Fruit fly (Drosophila melanogaster) whole organism, embryonic: Measurements from ENCODE around the gene CG4456.
A peak's percentile ranks its signal among the peaks of the same experiment; 100 is the strongest.

Source experiments
- BtbVII ChIP-seq: fragments of 200-800 bp; sonication (Bioruptor generic); optimal IDR thresholded peaks from 3 replicates; lab custom pipeline; 2017; ENCODE audit warnings: missing biosample characterization, mild to moderate bottlenecking, missing genetic modification characterization
- CG10209 ChIP-seq: fragments of 200-800 bp; sonication (Bioruptor generic); optimal IDR thresholded peaks from 3 replicates; lab custom pipeline; 2017; ENCODE audit warnings: missing biosample characterization, mild to moderate bottlenecking, missing genetic modification characterization, missing genetic modification reagents
- CG11456 ChIP-seq: fragments of 200-800 bp; sonication (Bioruptor generic); IDR thresholded peaks from 3 replicates; pipeline ENCODE4 v1.3.6; 2022; ENCODE audit warnings: missing biosample characterization, missing genetic modification characterization
- CG14014 ChIP-seq: fragments of 200-800 bp; sonication (Bioruptor generic); IDR thresholded peaks from 2 replicates; pipeline ENCODE4 v1.3.6; 2022; ENCODE audit warnings: missing biosample characterization, missing genetic modification characterization
- CG14441 ChIP-seq: fragments of 200-800 bp; sonication (Bioruptor generic); IDR thresholded peaks from 2 replicates; pipeline ENCODE4 v1.3.6; 2022; ENCODE audit warnings: missing biosample characterization, missing genetic modification characterization
- CG17186 ChIP-seq: fragments of 200-800 bp; sonication (Bioruptor generic); optimal IDR thresholded peaks from 3 replicates; lab custom pipeline; 2017; ENCODE audit warnings: missing biosample characterization, missing genetic modification reagents, missing genetic modification characterization
- CG17359 ChIP-seq: fragments of 200-800 bp; sonication (Bioruptor generic); optimal IDR thresholded peaks from 3 replicates; lab custom pipeline; 2018; ENCODE audit warnings: missing biosample characterization, mild to moderate bottlenecking, missing genetic modification characterization, moderate library complexity
- CG1792 ChIP-seq: fragments of 200-800 bp; sonication (Bioruptor generic); optimal IDR thresholded peaks from 2 replicates; lab custom pipeline; 2016; ENCODE audit warnings: missing biosample characterization, missing genetic modification characterization
- CG2116 ChIP-seq: fragments of 200-800 bp; sonication (Bioruptor generic); optimal IDR thresholded peaks from 3 replicates; lab custom pipeline; 2018; ENCODE audit warnings: missing biosample characterization, mild to moderate bottlenecking, missing genetic modification characterization
- CG2120 ChIP-seq: fragments of 200-800 bp; sonication (Bioruptor generic); optimal IDR thresholded peaks from 3 replicates; lab custom pipeline; 2016; ENCODE audit warnings: missing biosample characterization, missing genetic modification characterization
- CG2712 ChIP-seq: fragments of 200-800 bp; optimal IDR thresholded peaks from 3 replicates; lab custom pipeline; 2019; ENCODE audit warnings: missing biosample characterization, mild to moderate bottlenecking, missing genetic modification characterization, moderate library complexity
- CG31224 ChIP-seq: fragments of 200-800 bp; sonication (Bioruptor generic); IDR thresholded peaks from 2 replicates; pipeline ENCODE4 v1.3.6; 2022; ENCODE audit warnings: missing biosample characterization, missing genetic modification characterization
- CG31388 ChIP-seq: fragments of 200-800 bp; sonication (Bioruptor generic); optimal IDR thresholded peaks from 2 replicates; lab custom pipeline; 2016; ENCODE audit warnings: missing biosample characterization, missing genetic modification characterization
- CG4282 ChIP-seq: fragments of 200-800 bp; sonication (Bioruptor generic); optimal IDR thresholded peaks from 2 replicates; lab custom pipeline; 2016; ENCODE audit warnings: missing biosample characterization, missing genetic modification characterization
- CG4617 ChIP-seq: fragments of 200-800 bp; sonication (Bioruptor generic); optimal IDR thresholded peaks from 3 replicates; lab custom pipeline; 2016; ENCODE audit warnings: missing biosample characterization, missing genetic modification characterization, borderline replicate concordance
- CG5245 ChIP-seq: fragments of 200-800 bp; sonication (Bioruptor generic); optimal IDR thresholded peaks from 3 replicates; lab custom pipeline; 2016; ENCODE audit warnings: missing biosample characterization, missing genetic modification characterization
- CG6689 ChIP-seq: fragments of 200-800 bp; sonication (Bioruptor generic); IDR thresholded peaks from 2 replicates; pipeline ENCODE4 v1.3.6; 2022; ENCODE audit warnings: missing biosample characterization, missing genetic modification characterization
- CG6765 ChIP-seq: fragments of 200-800 bp; sonication (Bioruptor generic); optimal IDR thresholded peaks from 3 replicates; lab custom pipeline; 2017; ENCODE audit warnings: missing biosample characterization, mild to moderate bottlenecking, missing genetic modification characterization
- CG7271 ChIP-seq: fragments of 200-800 bp; sonication (Bioruptor generic); optimal IDR thresholded peaks from 2 replicates; lab custom pipeline; 2018; ENCODE audit warnings: missing biosample characterization, mild to moderate bottlenecking, missing genetic modification characterization, moderate library complexity
- Dbx ChIP-seq: fragments of 200-800 bp; sonication (Bioruptor generic); IDR thresholded peaks from 3 replicates; pipeline ENCODE4 v1.3.6; 2022; ENCODE audit warnings: missing biosample characterization, missing genetic modification characterization
- H2.0 ChIP-seq: fragments of 200-800 bp; sonication (Bioruptor generic); IDR thresholded peaks from 2 replicates; pipeline ENCODE4 v1.3.6; 2022; ENCODE audit warnings: missing biosample characterization, missing genetic modification characterization
- HLH54F ChIP-seq: fragments of 200-800 bp; sonication (Bioruptor generic); optimal IDR thresholded peaks from 3 replicates; lab custom pipeline; 2016; ENCODE audit warnings: missing biosample characterization, missing genetic modification characterization
- HmgD ChIP-seq: fragments of 200-800 bp; sonication (Bioruptor generic); optimal IDR thresholded peaks from 3 replicates; lab custom pipeline; 2016; ENCODE audit warnings: missing biosample characterization, missing genetic modification characterization
- Hmr ChIP-seq: fragments of 200-800 bp; sonication (Bioruptor generic); optimal IDR thresholded peaks from 3 replicates; lab custom pipeline; 2017; ENCODE audit warnings: mild to moderate bottlenecking, missing biosample characterization, missing genetic modification reagents, missing genetic modification characterization
- Hsf ChIP-seq: fragments of 200-800 bp; sonication (Bioruptor generic); optimal IDR thresholded peaks from 3 replicates; lab custom pipeline; 2016; ENCODE audit warnings: missing biosample characterization, missing genetic modification characterization
- Myb ChIP-seq: fragments of 200-800 bp; sonication (Bioruptor generic); optimal IDR thresholded peaks from 2 replicates; lab custom pipeline; 2016; ENCODE audit warnings: missing biosample characterization, missing genetic modification characterization
- NFAT ChIP-seq: fragments of 200-800 bp; sonication (Bioruptor generic); IDR thresholded peaks from 2 replicates; pipeline ENCODE4 v1.3.6; 2022; ENCODE audit warnings: missing biosample characterization, missing genetic modification characterization
- Side ChIP-seq: fragments of 200-800 bp; sonication (Bioruptor generic); optimal IDR thresholded peaks from 2 replicates; lab custom pipeline; 2016; ENCODE audit warnings: missing biosample characterization, missing genetic modification characterization
- Sin3A ChIP-seq: fragments of >200 bp; optimal IDR thresholded peaks from 2 replicates; lab custom pipeline; 2018
- Ssrp ChIP-seq: fragments of 200-800 bp; sonication (Bioruptor generic); optimal IDR thresholded peaks from 2 replicates; lab custom pipeline; 2018; ENCODE audit warnings: missing biosample characterization, mild to moderate bottlenecking, missing genetic modification characterization, moderate library complexity
- Taf1 ChIP-seq: fragments of 200-800 bp; sonication (Bioruptor generic); IDR thresholded peaks from 2 replicates; pipeline ENCODE4 v1.3.6; 2022; ENCODE audit warnings: missing biosample characterization, missing genetic modification characterization
- ara ChIP-seq: fragments of 200-800 bp; sonication (Bioruptor generic); IDR thresholded peaks from 2 replicates; pipeline ENCODE4 v1.3.6; 2022; ENCODE audit warnings: missing biosample characterization, missing genetic modification characterization
- bbx ChIP-seq: fragments of 200-800 bp; sonication (Bioruptor generic); IDR thresholded peaks from 2 replicates; pipeline ENCODE4 v1.3.6; 2022; ENCODE audit warnings: missing biosample characterization, missing genetic modification characterization; ENCODE audit not compliant: partially characterized antibody
- da ChIP-seq: fragments of 200-800 bp; sonication (Bioruptor generic); optimal IDR thresholded peaks from 2 replicates; lab custom pipeline; 2016; ENCODE audit warnings: missing biosample characterization, missing genetic modification characterization
- danr ChIP-seq: fragments of 200-800 bp; sonication (Bioruptor generic); IDR thresholded peaks from 2 replicates; pipeline ENCODE4 v1.3.6; 2022; ENCODE audit warnings: missing biosample characterization, missing genetic modification characterization
- dmrt11E ChIP-seq: fragments of 200-800 bp; sonication (Bioruptor generic); optimal IDR thresholded peaks from 3 replicates; lab custom pipeline; 2018; ENCODE audit warnings: missing biosample characterization, mild to moderate bottlenecking, missing genetic modification characterization, moderate library complexity
- emc ChIP-seq: fragments of 200-800 bp; sonication (Bioruptor generic); optimal IDR thresholded peaks from 2 replicates; lab custom pipeline; 2016; ENCODE audit warnings: missing biosample characterization, missing genetic modification characterization
- exex ChIP-seq: fragments of 200-800 bp; sonication (Bioruptor generic); optimal IDR thresholded peaks from 4 replicates; lab custom pipeline; 2018; ENCODE audit warnings: missing biosample characterization, mild to moderate bottlenecking, missing genetic modification characterization, moderate library complexity
- gem ChIP-seq: fragments of 200-800 bp; sonication (Bioruptor generic); optimal IDR thresholded peaks from 2 replicates; lab custom pipeline; 2019; ENCODE audit warnings: missing biosample characterization, mild to moderate bottlenecking, missing genetic modification characterization, moderate library complexity
- gro ChIP-seq: fragments of 200-800 bp; sonication (Bioruptor generic); optimal IDR thresholded peaks from 2 replicates; lab custom pipeline; 2016; ENCODE audit warnings: missing biosample characterization, missing genetic modification characterization
- jigr1 ChIP-seq: fragments of 200-800 bp; sonication (Bioruptor generic); IDR thresholded peaks from 3 replicates; pipeline ENCODE4 v1.3.6; 2022; ENCODE audit warnings: missing biosample characterization, missing genetic modification characterization
- luna ChIP-seq: fragments of 200-800 bp; sonication (Bioruptor generic); optimal IDR thresholded peaks from 2 replicates; lab custom pipeline; 2016; ENCODE audit warnings: missing biosample characterization, missing genetic modification characterization
- odd ChIP-seq: fragments of 200-800 bp; sonication (Bioruptor generic); optimal IDR thresholded peaks from 2 replicates; lab custom pipeline; 2017; ENCODE audit warnings: missing biosample characterization, mild to moderate bottlenecking, missing genetic modification characterization
- prd ChIP-seq, 3 experiments: fragments of >200 bp in 2 of 3; fragments of 200-800 bp in 1 of 3; sonication (Bioruptor generic) in 1 of 3; optimal IDR thresholded peaks in 2 of 3; IDR thresholded peaks in 1 of 3; 2 replicates in 2 of 3; 3 replicates in 1 of 3; pipeline versions ENCODE4 v1.3.6 to Lab custom; 2017 to 2022; ENCODE audit warnings: missing biosample characterization in 1 of 3, missing genetic modification characterization in 1 of 3
- pum ChIP-seq: fragments of 200-800 bp; sonication (Bioruptor generic); optimal IDR thresholded peaks from 2 replicates; lab custom pipeline; 2016; ENCODE audit warnings: missing biosample characterization, missing genetic modification characterization
- pzg ChIP-seq: fragments of 200-800 bp; sonication (Bioruptor generic); optimal IDR thresholded peaks from 3 replicates; lab custom pipeline; 2018; ENCODE audit warnings: missing biosample characterization, mild to moderate bottlenecking, missing genetic modification characterization, moderate library complexity
- ro ChIP-seq: fragments of 200-800 bp; sonication (Bioruptor generic); IDR thresholded peaks from 2 replicates; pipeline ENCODE4 v1.3.6; 2022; ENCODE audit warnings: missing biosample characterization, missing genetic modification characterization
- trem ChIP-seq: fragments of 200-800 bp; optimal IDR thresholded peaks from 3 replicates; lab custom pipeline; 2019; ENCODE audit warnings: missing biosample characterization, mild to moderate bottlenecking, missing genetic modification characterization, moderate library complexity
- unc-4 ChIP-seq: fragments of 200-800 bp; sonication (Bioruptor generic); IDR thresholded peaks from 2 replicates; pipeline ENCODE4 v1.3.6; 2022; ENCODE audit warnings: missing biosample characterization, missing genetic modification characterization; ENCODE audit not compliant: partially characterized antibody
- vfl ChIP-seq: fragments of 200-800 bp; sonication (Bioruptor generic); optimal IDR thresholded peaks from 2 replicates; lab custom pipeline; 2016; ENCODE audit warnings: missing biosample characterization, missing genetic modification characterization

Gene CG4456

dm6 chr3L:9402157-9402890 is 29.8 kb downstream of the CG4456 start, which contains the start of gene eIF4E1 (continued):
- TF ChIP-seq CG4282 (GFP tag; lab: Kevin White, UChicago) = no peak
- no peak for TF ChIP-seq luna (GFP tag; lab: Kevin White, UChicago)
- TF ChIP-seq HLH54F (GFP tag; lab: Kevin White, UChicago) = peak; percentile 29
- peak; percentile 13 for TF ChIP-seq CG2120 (GFP tag; lab: Kevin White, UChicago)
- TF ChIP-seq Sin3A (lab: Kevin White, UChicago) = peak; percentile 89
- TF ChIP-seq CG17186 = peak; percentile 52
- TF ChIP-seq HmgD = peak; percentile 55
- no peak for TF ChIP-seq CG5245 (GFP tag; lab: Kevin White, UChicago)
- no peak for TF ChIP-seq CG11456 (GFP tag; lab: Robert Waterston, UW)
- TF ChIP-seq CG14441 = no peak
- TF ChIP-seq CG17359 = no peak
- no peak for TF ChIP-seq CG10209 (GFP tag; lab: Kevin White, UChicago)
- peak; percentile 85 for TF ChIP-seq bbx
- no peak for TF ChIP-seq CG31388 (GFP tag; lab: Kevin White, UChicago)
- TF ChIP-seq trem = peak; percentile 57
- no peak for TF ChIP-seq emc (GFP tag; lab: Kevin White, UChicago)
- TF ChIP-seq CG6765 (GFP tag; lab: Kevin White, UChicago) = no peak
- TF ChIP-seq pzg (GFP tag; lab: Kevin White, UChicago) = peak; percentile 94
- TF ChIP-seq gro (GFP tag; lab: Kevin White, UChicago) = peak; percentile 32
- TF ChIP-seq Side = no peak
- peak; percentile 13 for TF ChIP-seq Hsf
- no peak for TF ChIP-seq CG31224 (GFP tag; lab: Robert Waterston, UW)
- no peak for TF ChIP-seq danr (GFP tag; lab: Robert Waterston, UW)
- no peak for TF ChIP-seq odd
- TF ChIP-seq H2.0 (GFP tag; lab: Robert Waterston, UW) = no peak
- TF ChIP-seq exex (tag; lab: Kevin White, UChicago) = no peak
- no peak for TF ChIP-seq Ssrp (tag; lab: Kevin White, UChicago)
- peak; percentile 5 for TF ChIP-seq gem (tag; lab: Kevin White, UChicago)
- TF ChIP-seq ara (GFP tag; lab: Robert Waterston, UW) = no peak
- TF ChIP-seq Dbx = 0 out of 3 replicates have a peak, but pooled peaks have one; percentile 21
- no peak for TF ChIP-seq ro
- TF ChIP-seq CG2712 (tag; lab: Kevin White, UChicago) = peak; percentile 53
- TF ChIP-seq Taf1 = no peak
- TF ChIP-seq CG6689 (GFP tag; lab: Robert Waterston, UW) = no peak
- peak; percentile 28 for TF ChIP-seq CG1792
- peak; percentile 98 for TF ChIP-seq CG2116 (GFP tag; lab: Kevin White, UChicago)
- peak; percentile 88 for TF ChIP-seq CG4617 (GFP tag; lab: Kevin White, UChicago)
- TF ChIP-seq BtbVII (GFP tag; lab: Kevin White, UChicago) = no peak
- TF ChIP-seq da (GFP tag; lab: Kevin White, UChicago) = no peak
- peak; percentile 74 for TF ChIP-seq unc-4 (GFP tag; lab: Robert Waterston, UW)
- peak; percentile 54; the same call in 1 of the 2 replicates for TF ChIP-seq NFAT
- TF ChIP-seq CG7271 (tag; lab: Kevin White, UChicago) = no peak
- no peak for TF ChIP-seq prd (optimal IDR thresholded peaks at IDR 0.05; lab: Kevin White, UChicago)
- TF ChIP-seq prd (GFP tag; IDR thresholded peaks at IDR 0.05; lab: Robert Waterston, UW) = no peak; the same call in 2 of the 3 replicates
- TF ChIP-seq CG14014 = no peak
- TF ChIP-seq dmrt11E = no peak
- peak; percentile 47 for TF ChIP-seq Hmr
- TF ChIP-seq pum = no peak
- peak; percentile 100 for TF ChIP-seq Myb (GFP tag; lab: Kevin White, UChicago)
- no peak for TF ChIP-seq jigr1 (GFP tag; lab: Robert Waterston, UW)
- peak; percentile 28 for TF ChIP-seq vfl (GFP tag; lab: Kevin White, UChicago)
